Worm (Caenorhabditis elegans): ENCODE results near the gene npr-37.

DNA sequence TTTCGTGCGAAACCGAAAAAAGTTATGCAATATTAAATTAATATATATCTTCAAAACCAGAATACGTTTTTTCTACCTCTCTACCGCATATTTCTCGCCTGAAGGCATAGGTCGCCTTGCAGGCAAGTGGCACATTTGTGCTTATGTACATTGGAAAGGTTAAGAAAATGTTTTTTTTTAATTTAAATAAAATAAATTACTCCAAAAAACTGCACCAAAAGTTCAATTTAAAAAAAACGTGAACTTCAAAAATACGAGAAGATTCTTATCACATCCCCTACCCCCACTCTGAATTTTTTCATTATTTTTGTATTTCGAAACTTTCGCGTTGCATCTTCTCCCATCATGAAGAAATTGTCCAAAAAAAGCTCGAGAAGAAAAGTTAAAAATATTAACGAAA, 43.4 kb upstream of the npr-37 start, which contains the start of gene W03G1.2:
- TF ChIP-seq elt-1 (tag; optimal IDR thresholded peaks at IDR 0.05; ENCODE audit: borderline replicate concordance, insufficient read depth) (no peak), unc-62 (GFP tag; optimal IDR thresholded peaks at IDR 0.05) (no peak), nhr-28 (tag; optimal IDR thresholded peaks at IDR 0.05) (no peak), drap-1 (GFP tag; optimal IDR thresholded peaks at IDR 0.05) (no peak), elt-3 (tag; optimal IDR thresholded peaks at IDR 0.05) (no peak), blmp-1 (tag; optimal IDR thresholded peaks at IDR 0.05) (no peak), ces-1 (GFP tag; optimal IDR thresholded peaks at IDR 0.05) (no peak), zip-8 (tag; optimal IDR thresholded peaks at IDR 0.05) (no peak), cnd-1 (tag; optimal IDR thresholded peaks at IDR 0.05) (no peak), mab-5 (tag; optimal IDR thresholded peaks at IDR 0.05) (no peak), snpc-4 (tag; optimal IDR thresholded peaks at IDR 0.05) (no peak), sptf-1 (tag; optimal IDR thresholded peaks at IDR 0.05) (no peak), unc-39 (tag; optimal IDR thresholded peaks at IDR 0.05) (no peak)
